Worm (Caenorhabditis elegans): ENCODE results near the gene sri-26.
"Not testable (repeated sequence)": the region's sequence is repeated elsewhere in the genome, so short reads cannot be mapped to it uniquely, and the experiment has no call there.

sri-26 gene

ce11 chrV:15215175-15215574 is at the start of gene sri-26:
Gene sri-26 (plus strand): TSS chrV:15215475.
- not testable (repeated sequence) for TF ChIP-seq unc-62 (GFP tag; optimal IDR thresholded peaks at IDR 0.05)

- TF ChIP-seq unc-62 (GFP tag; optimal IDR thresholded peaks at IDR 0.05): no peak
Measured at ce11 chrV:15175459-15175858, 39.8 kb upstream of the sri-26 start, which contains the start of gene clec-47. Gene clec-47 (plus strand): TSS chrV:15175759.

DNA sequence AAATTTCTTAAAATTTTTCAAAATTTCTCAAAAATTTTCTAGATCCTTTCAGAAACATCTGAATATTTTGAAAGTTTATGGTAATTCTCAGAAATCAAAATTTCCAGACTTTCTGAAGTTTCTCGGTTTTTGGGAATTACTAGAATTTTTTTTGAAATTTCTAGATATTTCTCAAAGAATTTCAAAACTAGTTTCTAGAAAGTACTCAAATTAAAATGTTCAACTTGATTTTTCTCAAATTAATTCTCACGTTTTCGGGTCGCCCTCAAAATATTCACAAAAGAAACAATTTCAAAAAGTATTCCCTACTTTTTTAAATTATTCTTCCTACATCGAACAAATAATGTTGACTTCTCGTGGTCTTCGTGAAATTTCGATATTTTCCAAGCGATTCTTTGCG is 35.5 kb upstream of the sri-26 start, which contains the start of gene T09F5.10:
Gene T09F5.10 (plus strand): TSS at position 301 of the 400 bp plus-strand sequence.
- TF ChIP-seq unc-62 (GFP tag; optimal IDR thresholded peaks at IDR 0.05): no peak

DNA sequence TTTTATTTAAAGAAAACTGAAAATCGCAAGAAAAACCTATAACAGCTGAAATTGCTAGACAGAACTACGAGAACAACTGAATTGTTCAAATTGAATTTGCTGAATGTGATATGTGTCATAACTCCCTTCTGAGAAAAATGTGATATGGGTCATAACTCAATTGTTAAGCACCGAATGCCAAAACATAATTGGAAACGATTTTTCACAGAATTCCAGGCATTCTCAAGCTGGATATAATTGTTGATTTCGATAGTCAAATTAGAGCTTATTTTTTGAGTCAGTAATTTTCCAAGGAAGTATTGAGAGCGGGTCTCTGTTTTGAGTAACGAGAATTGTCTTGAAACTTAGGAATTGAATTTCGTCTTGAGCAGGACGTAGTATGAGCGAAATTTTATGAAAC is 33.4 kb upstream of the sri-26 start:
- TF ChIP-seq unc-62 (GFP tag; optimal IDR thresholded peaks at IDR 0.05): no peak

ce11 chrV:15182407-15182806 is 32.9 kb upstream of the sri-26 start, which contains the start of gene fbxa-84:
Gene fbxa-84 (plus strand): TSS chrV:15182440.
- no peak for TF ChIP-seq unc-62 (GFP tag; optimal IDR thresholded peaks at IDR 0.05)

DNA sequence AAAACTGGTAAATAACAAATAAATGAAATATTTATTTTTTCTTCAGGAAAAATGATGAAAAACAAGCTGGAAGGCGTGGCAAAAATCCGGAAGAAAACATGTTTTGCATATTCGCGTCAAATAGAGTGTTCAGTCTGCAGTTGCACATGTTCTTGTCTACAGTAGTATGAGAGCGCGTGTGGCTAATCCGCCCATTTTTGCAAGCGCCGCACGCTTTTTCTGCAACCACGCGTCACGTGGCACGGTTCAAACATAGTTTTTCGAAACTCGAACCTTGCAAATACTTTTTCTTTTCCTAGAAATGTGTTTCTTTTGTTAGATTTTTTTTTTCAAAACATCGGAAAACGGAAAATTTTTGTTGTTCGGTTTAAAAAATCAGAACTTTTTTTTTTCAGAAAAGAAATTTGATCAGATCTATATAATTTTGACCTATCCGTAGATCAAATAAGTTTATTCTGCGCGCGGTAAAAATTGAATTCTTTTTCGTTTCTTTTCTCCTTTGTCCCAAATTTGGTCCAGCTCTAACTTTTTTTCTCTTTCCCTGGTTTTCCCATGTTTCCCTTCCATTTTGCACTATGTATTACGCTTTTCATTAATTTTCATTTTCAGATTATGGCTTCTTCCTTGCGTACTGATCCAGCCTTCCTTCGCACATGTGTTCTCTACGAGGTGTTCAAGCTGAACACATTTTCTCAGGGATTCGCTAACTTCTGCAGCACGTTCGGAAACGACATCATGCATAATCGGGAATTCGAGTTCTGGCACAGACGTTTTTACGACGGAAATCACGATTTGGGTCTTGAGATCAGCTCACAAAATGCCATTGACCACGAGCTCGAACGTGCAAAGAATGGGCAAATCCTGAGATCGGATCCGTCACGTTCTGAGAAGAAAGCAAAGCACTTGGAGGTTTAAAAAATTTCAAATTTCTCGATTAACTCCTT is 30.9 kb upstream of the sri-26 start, which contains the start of gene Y75B12B.1:
Gene Y75B12B.1 (plus strand): TSS at position 603 of the 944 bp plus-strand sequence.
- no peak for TF ChIP-seq unc-62 (GFP tag; optimal IDR thresholded peaks at IDR 0.05)

- TF ChIP-seq unc-62 (GFP tag; optimal IDR thresholded peaks at IDR 0.05): no peak
Measured at ce11 chrV:15186259-15186927, 28.9 kb upstream of the sri-26 start, which contains the start of gene Y75B12B.3. Gene Y75B12B.3 (minus strand): TSS chrV:15186279.

- TF ChIP-seq unc-62 (GFP tag; optimal IDR thresholded peaks at IDR 0.05): no peak
Measured at ce11 chrV:15187083-15188057, 27.9 kb upstream of the sri-26 start, which contains the start of the genes cyn-7 and bath-36. Gene cyn-7 (minus strand): TSS chrV:15187378. Gene bath-36 (plus strand): TSS chrV:15187888.

DNA sequence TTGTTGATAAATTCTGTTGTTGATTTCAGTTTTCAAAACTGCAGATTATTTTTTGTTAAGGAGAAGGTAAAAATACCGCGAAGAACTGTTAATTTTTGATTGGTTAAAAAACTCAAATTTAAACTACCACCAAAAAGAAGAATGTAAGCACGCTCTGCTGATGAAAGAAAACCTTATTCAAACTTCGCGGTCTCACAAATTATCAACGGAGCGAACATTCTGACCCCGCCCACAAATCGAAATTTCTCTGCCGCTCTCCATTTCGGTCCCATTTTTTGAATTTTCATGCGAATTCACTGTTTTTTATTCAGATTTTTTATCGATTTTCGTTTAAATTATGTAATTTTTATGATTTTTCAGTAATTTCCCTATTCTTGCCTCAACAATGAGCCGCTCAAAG is 25.7 kb upstream of the sri-26 start, which contains the start of gene cyn-3:
Gene cyn-3 (plus strand): TSS at position 361 of the 400 bp plus-strand sequence.
- TF ChIP-seq unc-62 (GFP tag; optimal IDR thresholded peaks at IDR 0.05): no peak

- no peak for TF ChIP-seq unc-62 (GFP tag; optimal IDR thresholded peaks at IDR 0.05)
Measured at ce11 chrV:15190903-15191302, 24.4 kb upstream of the sri-26 start, which contains the start of gene Y75B12B.11. Gene Y75B12B.11 (plus strand): TSS chrV:15191296.

- TF ChIP-seq unc-62 (GFP tag; optimal IDR thresholded peaks at IDR 0.05): no peak
Measured at ce11 chrV:15191971-15192370, 23.3 kb upstream of the sri-26 start.

- no peak for TF ChIP-seq unc-62 (GFP tag; optimal IDR thresholded peaks at IDR 0.05)
Measured at ce11 chrV:15192377-15192776, 22.9 kb upstream of the sri-26 start, which contains the start of gene plc-2. Gene plc-2 (plus strand): TSS chrV:15192572.

ce11 chrV:15193909-15194308 is 21.4 kb upstream of the sri-26 start, which contains the start of gene Y75B12B.13:
Gene Y75B12B.13 (minus strand): TSS chrV:15194009.
- TF ChIP-seq unc-62 (GFP tag; optimal IDR thresholded peaks at IDR 0.05): no peak

DNA sequence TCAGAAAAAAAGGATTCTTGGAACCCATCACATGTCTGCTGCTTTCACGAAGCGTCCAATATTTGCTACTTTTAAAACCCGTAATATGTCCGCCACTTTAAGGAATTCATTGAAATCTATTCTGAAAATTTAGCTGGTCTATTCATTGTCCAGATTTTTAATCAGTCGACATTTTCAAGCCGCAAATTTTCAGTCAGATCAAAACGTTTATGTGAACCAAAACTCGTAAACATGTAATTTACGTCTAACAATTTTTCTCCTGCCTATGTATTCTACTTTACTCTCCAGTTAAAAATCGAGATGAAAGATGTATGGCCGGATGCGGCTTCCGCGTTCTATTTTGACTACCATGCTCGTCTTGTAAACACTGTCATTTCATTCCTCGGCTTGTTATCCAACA is 17.3 kb upstream of the sri-26 start, which contains the start of gene srw-1:
Gene srw-1 (plus strand): TSS at position 301 of the 400 bp plus-strand sequence.
- no peak for TF ChIP-seq unc-62 (GFP tag; optimal IDR thresholded peaks at IDR 0.05)

ce11 chrV:15199768-15200167 is 15.5 kb upstream of the sri-26 start, which contains the start of gene Y75B12B.10:
Gene Y75B12B.10 (plus strand): TSS chrV:15200068.
- TF ChIP-seq unc-62 (GFP tag; optimal IDR thresholded peaks at IDR 0.05): no peak

Data from whole organism, dauer.